Worm (Caenorhabditis elegans): Measurements from ENCODE around the gene str-188.

ce11 chrV:9709747-9710146 is 6.8 kb upstream of the str-188 start, which contains the start of gene tag-120:
- TF ChIP-seq dao-5 (tag; optimal IDR thresholded peaks at IDR 0.05) (no peak), W03F9.2 (tag; optimal IDR thresholded peaks at IDR 0.05) (no peak), him-1 (tag; optimal IDR thresholded peaks at IDR 0.05) (no peak)
